Fruit fly (Drosophila melanogaster): Measurements from ENCODE around the gene CG10467.

- TF ChIP-seq CTCF (optimal IDR thresholded peaks at IDR 0.05), result no peak
- no peak for TF ChIP-seq CG8478 (optimal IDR thresholded peaks at IDR 0.05)
Measured at dm6 chr3L:6132009-6132408, 37.5 kb upstream of the CG10467 start, which contains the start of gene Cpr65Au.
